Worm (Caenorhabditis elegans) whole organism, L1 larva: Measurements from ENCODE around the gene rps-13.

Experiments used
- C16A3.4 ChIP-seq: fragments of 150-350 bp; optimal IDR thresholded peaks from 2 replicates; lab custom pipeline; 2014; ENCODE audit warnings: missing biosample characterization, missing genetic modification characterization
- C34B4.2 ChIP-seq: sonication (generic microtip); optimal IDR thresholded peaks from 2 replicates; lab custom pipeline; 2017; ENCODE audit warnings: mild to moderate bottlenecking, missing genetic modification characterization, missing compliant biosample characterization
- F16B12.6 ChIP-seq: fragments of 150-350 bp; optimal IDR thresholded peaks from 2 replicates; lab custom pipeline; 2014; ENCODE audit warnings: missing biosample characterization, missing genetic modification characterization
- Y116A8C.19 ChIP-seq: sonication (generic microtip); optimal IDR thresholded peaks from 2 replicates; lab custom pipeline; 2016; ENCODE audit warnings: missing compliant biosample characterization, missing genetic modification characterization, borderline replicate concordance
- alr-1 ChIP-seq: fragments of 200-800 bp; sonication (Bioruptor generic); optimal IDR thresholded peaks from 2 replicates; lab custom pipeline; 2018; ENCODE audit warnings: borderline replicate concordance, mild to moderate bottlenecking, missing genetic modification characterization, missing compliant biosample characterization
- aly-2 ChIP-seq: fragments of 150-350 bp; optimal IDR thresholded peaks from 2 replicates; lab custom pipeline; 2014; ENCODE audit warnings: missing biosample characterization, missing genetic modification characterization
- ceh-63 ChIP-seq: fragments of 200-800 bp; sonication (Bioruptor generic); optimal IDR thresholded peaks from 2 replicates; lab custom pipeline; 2018; ENCODE audit warnings: mild to moderate bottlenecking, missing genetic modification characterization, missing compliant biosample characterization
- ceh-8 ChIP-seq: fragments of 200-800 bp; sonication (Bioruptor generic); optimal IDR thresholded peaks from 2 replicates; lab custom pipeline; 2018; ENCODE audit warnings: mild to moderate bottlenecking, missing genetic modification characterization, moderate library complexity, missing compliant biosample characterization
- ceh-90 ChIP-seq: sonication (generic microtip); optimal IDR thresholded peaks from 2 replicates; lab custom pipeline; 2016; ENCODE audit warnings: missing genetic modification characterization, missing compliant biosample characterization
- ces-1 ChIP-seq: fragments of 150-350 bp; optimal IDR thresholded peaks from 2 replicates; lab custom pipeline; 2014; ENCODE audit warnings: missing biosample characterization, missing genetic modification reagents, missing genetic modification characterization
- dpl-1 ChIP-seq, 3 experiments: fragments of 150-350 bp in 2 of 3; sonication (generic microtip) in 1 of 3; optimal IDR thresholded peaks; 2 replicates each; lab custom pipeline; 2014 to 2017; ENCODE audit warnings: missing biosample characterization in 3 of 3, missing genetic modification characterization in 3 of 3, missing genetic modification reagents in 3 of 3
- egl-13 ChIP-seq: sonication (generic microtip); optimal IDR thresholded peaks from 2 replicates; lab custom pipeline; 2016; ENCODE audit warnings: missing genotype, missing genetic modification reagents, missing genetic modification characterization, missing compliant biosample characterization
- egl-27 ChIP-seq, 2 experiments: fragments of 150-350 bp in 1 of 2; sonication (generic microtip); optimal IDR thresholded peaks; 3 replicates each; lab custom pipeline; 2017 to 2018; ENCODE audit warnings: missing biosample characterization in 2 of 2, missing genetic modification characterization in 2 of 2, missing genetic modification reagents in 2 of 2
- elt-3 ChIP-seq, 6 experiments: fragments of 150-350 bp in 1 of 6; sonication (generic microtip); optimal IDR thresholded peaks; 2 replicates each; lab custom pipeline; 2017 to 2018; ENCODE audit warnings: missing biosample characterization in 6 of 6, missing genetic modification characterization in 6 of 6, inconsistent platforms in 1 of 6
- fkh-10 ChIP-seq: sonication (generic microtip); optimal IDR thresholded peaks from 2 replicates; lab custom pipeline; 2017; ENCODE audit warnings: missing biosample characterization, missing genetic modification reagents, missing genetic modification characterization
- fkh-8 ChIP-seq: sonication (generic microtip); optimal IDR thresholded peaks from 2 replicates; lab custom pipeline; 2016; ENCODE audit warnings: mild to moderate bottlenecking, missing genetic modification characterization, missing compliant biosample characterization
- hlh-17 ChIP-seq: fragments of 200-800 bp; sonication (Bioruptor generic); optimal IDR thresholded peaks from 2 replicates; lab custom pipeline; 2018; ENCODE audit warnings: missing genetic modification characterization, mild to moderate bottlenecking, missing compliant biosample characterization, moderate library complexity, borderline replicate concordance
- hlh-4 ChIP-seq: sonication (generic microtip); optimal IDR thresholded peaks from 2 replicates; lab custom pipeline; 2016; ENCODE audit warnings: mild to moderate bottlenecking, missing genetic modification characterization, missing compliant biosample characterization
- hpl-2 ChIP-seq: fragments of 150-350 bp; optimal IDR thresholded peaks from 2 replicates; lab custom pipeline; 2014; ENCODE audit warnings: missing biosample characterization, missing genetic modification reagents, missing genetic modification characterization
- irx-1 ChIP-seq: sonication (generic microtip); optimal IDR thresholded peaks from 2 replicates; lab custom pipeline; 2016; ENCODE audit warnings: missing genetic modification characterization, missing compliant biosample characterization
- isw-1 ChIP-seq: fragments of 200-800 bp; sonication (Bioruptor generic); IDR thresholded peaks from 2 replicates; pipeline ENCODE4 v1.3.6; 2022; ENCODE audit warnings: missing genetic modification characterization, missing compliant biosample characterization
- jun-1 ChIP-seq: fragments of 150-350 bp; optimal IDR thresholded peaks from 2 replicates; lab custom pipeline; 2014; ENCODE audit warnings: missing biosample characterization, missing genetic modification reagents, missing genetic modification characterization
- lin-13 ChIP-seq: fragments of 150-350 bp; optimal IDR thresholded peaks from 2 replicates; lab custom pipeline; 2014; ENCODE audit warnings: missing biosample characterization, missing genetic modification reagents, missing genetic modification characterization
- lin-39 ChIP-seq: fragments of 150-350 bp; optimal IDR thresholded peaks from 2 replicates; lab custom pipeline; 2014; ENCODE audit warnings: missing biosample characterization, missing genetic modification reagents, missing genetic modification characterization
- lsy-2 ChIP-seq, 2 experiments: fragments of 150-350 bp; optimal IDR thresholded peaks; 2 replicates each; lab custom pipeline; 2014; ENCODE audit warnings: missing biosample characterization in 2 of 2, missing genetic modification characterization in 2 of 2
- mdl-1 ChIP-seq, 2 experiments: fragments of 150-350 bp; optimal IDR thresholded peaks; 2 replicates each; lab custom pipeline; 2014 to 2017; ENCODE audit warnings: missing biosample characterization in 2 of 2, missing genetic modification characterization in 2 of 2, inconsistent platforms in 1 of 2
- nhr-11 ChIP-seq: fragments of 150-350 bp; optimal IDR thresholded peaks from 2 replicates; lab custom pipeline; 2014; ENCODE audit warnings: missing biosample characterization, missing genetic modification characterization
- nhr-12 ChIP-seq: sonication (generic microtip); optimal IDR thresholded peaks from 2 replicates; lab custom pipeline; 2017; ENCODE audit warnings: missing biosample characterization, missing genetic modification characterization
- nhr-19 ChIP-seq: fragments of 200-800 bp; sonication (Bioruptor generic); conservative IDR thresholded peaks from 2 replicates; pipeline ENCODE4 v1.3.6; 2022; ENCODE audit warnings: missing genetic modification characterization, missing compliant biosample characterization
- nhr-20 ChIP-seq: sonication (generic microtip); optimal IDR thresholded peaks from 2 replicates; lab custom pipeline; 2016; ENCODE audit warnings: mild to moderate bottlenecking, missing genetic modification characterization, missing compliant biosample characterization
- nhr-71 ChIP-seq: sonication (generic microtip); optimal IDR thresholded peaks from 2 replicates; lab custom pipeline; 2016; ENCODE audit warnings: mild to moderate bottlenecking, missing genetic modification characterization, moderate library complexity, missing compliant biosample characterization
- nhr-76 ChIP-seq: sonication (generic microtip); optimal IDR thresholded peaks from 2 replicates; lab custom pipeline; 2017; ENCODE audit warnings: missing biosample characterization, missing genetic modification characterization
- nhr-77 ChIP-seq: fragments of 150-350 bp; optimal IDR thresholded peaks from 2 replicates; lab custom pipeline; 2014; ENCODE audit warnings: missing biosample characterization, missing genetic modification characterization
- nhr-84 ChIP-seq: sonication (generic microtip); optimal IDR thresholded peaks from 2 replicates; lab custom pipeline; 2017; ENCODE audit warnings: missing biosample characterization, missing genetic modification characterization
- pax-3 ChIP-seq: fragments of 200-800 bp; sonication (Bioruptor generic); optimal IDR thresholded peaks from 2 replicates; lab custom pipeline; 2018; ENCODE audit warnings: mild to moderate bottlenecking, missing genetic modification characterization, moderate library complexity, missing compliant biosample characterization
- rnt-1 ChIP-seq: sonication (generic microtip); optimal IDR thresholded peaks from 2 replicates; lab custom pipeline; 2016; ENCODE audit warnings: mild to moderate bottlenecking, missing genetic modification characterization, moderate library complexity, missing compliant biosample characterization
- snpc-4 ChIP-seq: fragments of 150-350 bp; optimal IDR thresholded peaks from 2 replicates; lab custom pipeline; 2014; ENCODE audit warnings: missing biosample characterization, missing genetic modification characterization
- snu-23 ChIP-seq: sonication (generic microtip); optimal IDR thresholded peaks from 2 replicates; lab custom pipeline; 2016; ENCODE audit warnings: missing genetic modification characterization, missing compliant biosample characterization
- sox-4 ChIP-seq: sonication (generic microtip); optimal IDR thresholded peaks from 2 replicates; lab custom pipeline; 2016; ENCODE audit warnings: missing genetic modification characterization, missing compliant biosample characterization
- sptf-1 ChIP-seq: fragments of 150-350 bp; optimal IDR thresholded peaks from 2 replicates; lab custom pipeline; 2014; ENCODE audit warnings: missing biosample characterization, missing genetic modification characterization
- sup-37 ChIP-seq: fragments of 200-800 bp; sonication (Bioruptor generic); optimal IDR thresholded peaks from 2 replicates; lab custom pipeline; 2018; ENCODE audit warnings: mild to moderate bottlenecking, missing genetic modification characterization, missing compliant biosample characterization
- swsn-7 ChIP-seq: sonication (generic microtip); optimal IDR thresholded peaks from 2 replicates; lab custom pipeline; 2016; ENCODE audit warnings: missing genetic modification characterization, missing compliant biosample characterization
- tlp-1 ChIP-seq: fragments of 150-350 bp; optimal IDR thresholded peaks from 2 replicates; lab custom pipeline; 2014; ENCODE audit warnings: missing biosample characterization, missing genetic modification characterization
- unc-130 ChIP-seq: fragments of 150-350 bp; optimal IDR thresholded peaks from 2 replicates; lab custom pipeline; 2017; ENCODE audit warnings: missing biosample characterization, missing genetic modification characterization, inconsistent platforms
- unc-30 ChIP-seq: sonication (generic microtip); optimal IDR thresholded peaks from 2 replicates; lab custom pipeline; 2017; ENCODE audit warnings: missing biosample characterization, missing genetic modification characterization
- unc-62 ChIP-seq: fragments of 150-350 bp; optimal IDR thresholded peaks from 2 replicates; lab custom pipeline; 2014; ENCODE audit warnings: missing biosample characterization, missing genetic modification reagents, missing genetic modification characterization
- vab-15 ChIP-seq: sonication (generic microtip); optimal IDR thresholded peaks from 2 replicates; lab custom pipeline; 2017; ENCODE audit warnings: missing genotype, mild to moderate bottlenecking, missing genetic modification characterization, missing compliant biosample characterization
- xbp-1 ChIP-seq: sonication (generic microtip); optimal IDR thresholded peaks from 2 replicates; lab custom pipeline; 2016; ENCODE audit warnings: missing genetic modification characterization, missing compliant biosample characterization
- zip-4 ChIP-seq: fragments of 200-800 bp; sonication (Bioruptor generic); optimal IDR thresholded peaks from 2 replicates; lab custom pipeline; 2018; ENCODE audit warnings: mild to moderate bottlenecking, missing genetic modification characterization, moderate library complexity, missing compliant biosample characterization
- ztf-4 ChIP-seq: fragments of 150-350 bp; optimal IDR thresholded peaks from 2 replicates; lab custom pipeline; 2014; ENCODE audit warnings: missing biosample characterization, missing genetic modification characterization

The rps-13 gene

ce11 chrIII:6345968-6346498, 28.8 kb downstream of the rps-13 start, which contains the start of the genes trmt-10C.2 and C56G2.22:
trmt-10C.2 (plus strand) TSS chrIII:6346281.
C56G2.22 (plus strand) TSS chrIII:6346448.
- no peak for TF ChIP-seq ces-1
- no peak for TF ChIP-seq egl-27 (tag; optimal IDR thresholded peaks at IDR 0.05; lab: Kevin White, UChicago)
- TF ChIP-seq egl-13 (tag; lab: Kevin White, UChicago), result no peak
- TF ChIP-seq nhr-84 (tag; lab: Kevin White, UChicago), result no peak
- TF ChIP-seq elt-3 (tag; optimal IDR thresholded peaks at IDR 0.05; lab: Kevin White, UChicago), result no peak
- no peak for TF ChIP-seq pax-3 (tag; lab: Kevin White, UChicago)
- no peak for TF ChIP-seq hpl-2 (GFP tag; lab: Kevin White, UChicago)
- no peak for TF ChIP-seq xbp-1 (tag; lab: Kevin White, UChicago)
- TF ChIP-seq aly-2 (tag; lab: Kevin White, UChicago), result no peak
- no peak for TF ChIP-seq snpc-4
- TF ChIP-seq C16A3.4 (tag; lab: Kevin White, UChicago), result no peak

- TF ChIP-seq alr-1 (no peak), zip-4 (GFP tag; lab: Kevin White, UChicago) (peak; percentile 39), nhr-12 (tag; lab: Kevin White, UChicago) (no peak), vab-15 (tag; lab: Kevin White, UChicago) (no peak), sox-4 (tag; lab: Kevin White, UChicago) (no peak), ceh-90 (tag; lab: Kevin White, UChicago) (peak; percentile 21), unc-62 (GFP tag; lab: Kevin White, UChicago) (no peak), dpl-1 (GFP tag; optimal IDR thresholded peaks at IDR 0.05; lab: Kevin White, UChicago) (peak; percentile 68 to 79 (median 78)), C34B4.2 (tag; lab: Kevin White, UChicago) (no peak), irx-1 (tag; lab: Kevin White, UChicago) (peak; percentile 84), tlp-1 (tag; lab: Kevin White, UChicago) (no peak), F16B12.6 (tag; lab: Kevin White, UChicago) (peak; percentile 97), snu-23 (peak; percentile 95), unc-30 (tag; lab: Kevin White, UChicago) (no peak), egl-13 (tag; lab: Kevin White, UChicago) (no peak), rnt-1 (tag; lab: Kevin White, UChicago) (peak; percentile 93), fkh-8 (tag; lab: Kevin White, UChicago) (peak; percentile 81), nhr-77 (tag; lab: Kevin White, UChicago) (peak; percentile 83), lin-39 (peak; percentile 33), swsn-7 (tag; lab: Kevin White, UChicago) (peak; percentile 89), mdl-1 (tag; optimal IDR thresholded peaks at IDR 0.05; lab: Kevin White, UChicago) (peak in 1 of 2 experiments; percentile 79), lin-13 (GFP tag; lab: Kevin White, UChicago) (peak; percentile 90), ceh-63 (GFP tag; lab: Kevin White, UChicago) (no peak), unc-130 (peak; percentile 69), nhr-20 (peak; percentile 94), isw-1 (GFP tag; lab: Robert Waterston, UW) (peak; percentile 77), nhr-71 (tag; lab: Kevin White, UChicago) (peak; percentile 93), fkh-10 (GFP tag; lab: Kevin White, UChicago) (peak; percentile 12), nhr-11 (no peak), lsy-2 (tag; optimal IDR thresholded peaks at IDR 0.05; lab: Kevin White, UChicago) (peak; percentile 98 to 99), nhr-84 (tag; lab: Kevin White, UChicago) (no peak), jun-1 (tag; lab: Kevin White, UChicago) (peak; percentile 64), egl-27 (tag; optimal IDR thresholded peaks at IDR 0.05; lab: Kevin White, UChicago) (peak in 1 of 2 experiments; percentile 21), sptf-1 (tag; lab: Kevin White, UChicago) (no peak), ceh-8 (GFP tag; lab: Kevin White, UChicago) (peak; percentile 39), nhr-19 (GFP tag; lab: Robert Waterston, UW) (peak; percentile 88), nhr-76 (tag; lab: Kevin White, UChicago) (no peak), aly-2 (tag; lab: Kevin White, UChicago) (peak; percentile 88), hlh-4 (tag; lab: Kevin White, UChicago) (no peak), elt-3 (tag; optimal IDR thresholded peaks at IDR 0.05; lab: Kevin White, UChicago) (peak in 3 of 6 experiments; percentile 25 to 68 (median 64)), Y116A8C.19 (tag; lab: Kevin White, UChicago) (no peak), sup-37 (GFP tag; lab: Kevin White, UChicago) (peak; percentile 74), ztf-4 (tag; lab: Kevin White, UChicago) (peak; percentile 68), hlh-17 (no peak)
Observed at ce11 chrIII:6344737-6345136, 30.1 kb downstream of the rps-13 start.
